Fruit fly (Drosophila melanogaster): Measurements from ENCODE around the gene CG14298.

CG14298 gene

DNA sequence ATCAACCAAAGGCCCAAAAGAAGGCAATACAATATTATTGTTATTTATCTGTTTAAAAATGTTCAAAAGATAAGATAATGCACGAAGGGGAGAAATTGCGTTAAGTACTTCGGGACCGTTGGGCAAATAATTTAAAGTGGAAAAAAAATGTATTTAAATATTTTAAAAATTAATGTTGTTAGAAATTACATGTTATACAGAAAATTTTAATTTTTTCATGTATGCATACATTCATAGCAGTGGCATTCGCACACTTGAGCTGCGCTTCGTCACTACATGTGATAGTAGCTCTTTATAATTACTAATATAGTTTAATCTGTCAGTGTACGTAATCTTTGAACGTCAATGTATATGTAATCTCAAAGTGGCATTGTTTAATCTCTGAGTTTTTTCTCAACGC is 19.9 kb downstream of the CG14298 start (continued):
- 0 out of 2 replicates have a peak, but pooled peaks have one; percentile 34 for TF ChIP-seq slbo (GFP tag; IDR thresholded peaks at IDR 0.05)
- TF ChIP-seq CG2129 (GFP tag; IDR thresholded peaks at IDR 0.05; ENCODE audit: partially characterized antibody) = no peak
- no peak for TF ChIP-seq Neu2 (GFP tag; optimal IDR thresholded peaks at IDR 0.05; ENCODE audit: borderline replicate concordance)
- no peak for TF ChIP-seq CrebB (tag; optimal IDR thresholded peaks at IDR 0.05)
- TF ChIP-seq gt (GFP tag; IDR thresholded peaks at IDR 0.05) = no peak
- no peak for TF ChIP-seq CG2199 (GFP tag; IDR thresholded peaks at IDR 0.05)
- TF ChIP-seq Abd-B (GFP tag; optimal IDR thresholded peaks at IDR 0.05) = no peak
- no peak for TF ChIP-seq inv (GFP tag; IDR thresholded peaks at IDR 0.05; ENCODE audit: partially characterized antibody)
- no peak for TF ChIP-seq Doc2 (GFP tag; IDR thresholded peaks at IDR 0.05)
- no peak for TF ChIP-seq D (optimal IDR thresholded peaks at IDR 0.05)
- TF ChIP-seq D (GFP tag; optimal IDR thresholded peaks at IDR 0.05) = no peak
- no peak for TF ChIP-seq ap (GFP tag; IDR thresholded peaks at IDR 0.05)
- TF ChIP-seq nom (GFP tag; optimal IDR thresholded peaks at IDR 0.05) = no peak
- TF ChIP-seq sob (GFP tag; IDR thresholded peaks at IDR 0.05) = peak; percentile 86
- TF ChIP-seq Tbp (GFP tag; optimal IDR thresholded peaks at IDR 0.05) = no peak
- TF ChIP-seq HLH54F (GFP tag; optimal IDR thresholded peaks at IDR 0.05) = no peak
- no peak for TF ChIP-seq CG4820 (GFP tag; optimal IDR thresholded peaks at IDR 0.05)
- no peak for TF ChIP-seq HLHmδ (GFP tag; optimal IDR thresholded peaks at IDR 0.05)
- TF ChIP-seq toy (GFP tag; IDR thresholded peaks at IDR 0.05) = peak; percentile 70
- no peak for TF ChIP-seq CG10209 (GFP tag; optimal IDR thresholded peaks at IDR 0.05)
- no peak for TF ChIP-seq Trl (optimal IDR thresholded peaks at IDR 0.05)
- TF ChIP-seq Trl (GFP tag; optimal IDR thresholded peaks at IDR 0.05) = no peak
- no peak for TF ChIP-seq CG18262 (tag; optimal IDR thresholded peaks at IDR 0.05)
- TF ChIP-seq CG32767 (GFP tag; IDR thresholded peaks at IDR 0.05) = no peak
- TF ChIP-seq Ada2b (GFP tag; IDR thresholded peaks at IDR 0.05) = no peak; the same call in 1 of the 2 replicates
- peak; percentile 23 for TF ChIP-seq Med (GFP tag)
- no peak for TF ChIP-seq CG6654 (GFP tag; optimal IDR thresholded peaks at IDR 0.05)
- no peak for TF ChIP-seq ac (GFP tag; optimal IDR thresholded peaks at IDR 0.05)
- peak; percentile 64 for TF ChIP-seq CG4730 (GFP tag; IDR thresholded peaks at IDR 0.05)
- no peak for TF ChIP-seq CG7928 (GFP tag; optimal IDR thresholded peaks at IDR 0.05)
- TF ChIP-seq CG14050 (GFP tag; IDR thresholded peaks at IDR 0.05) = peak; percentile 33; the same call in 1 of the 3 replicates
- no peak for TF ChIP-seq zf30C (GFP tag; optimal IDR thresholded peaks at IDR 0.05)
- TF ChIP-seq exex (tag; optimal IDR thresholded peaks at IDR 0.05) = peak; percentile 30
- peak; percentile 77 for TF ChIP-seq dysf (GFP tag; IDR thresholded peaks at IDR 0.05)
- TF ChIP-seq hkb (optimal IDR thresholded peaks at IDR 0.05) = no peak
- no peak; the same call in 1 of the 2 replicates for TF ChIP-seq hkb (GFP tag; IDR thresholded peaks at IDR 0.05)
- TF ChIP-seq NC2β (GFP tag; optimal IDR thresholded peaks at IDR 0.05) = no peak
- no peak for TF ChIP-seq Six4 (GFP tag; optimal IDR thresholded peaks at IDR 0.05)
- no peak for TF ChIP-seq CG33557 (GFP tag; optimal IDR thresholded peaks at IDR 0.05)
- TF ChIP-seq CG15011 (GFP tag; optimal IDR thresholded peaks at IDR 0.05) = no peak
- TF ChIP-seq CG2120 (GFP tag; optimal IDR thresholded peaks at IDR 0.05) = no peak
- no peak for TF ChIP-seq emc (GFP tag; optimal IDR thresholded peaks at IDR 0.05)
- no peak for TF ChIP-seq D19A (tag; optimal IDR thresholded peaks at IDR 0.05)
- no peak for TF ChIP-seq CG16779 (GFP tag; IDR thresholded peaks at IDR 0.05)
- no peak for TF ChIP-seq chinmo (GFP tag; IDR thresholded peaks at IDR 0.05; ENCODE audit: partially characterized antibody)
- no peak for TF ChIP-seq CG1647 (GFP tag; optimal IDR thresholded peaks at IDR 0.05)
- no peak for TF ChIP-seq Scr (GFP tag; IDR thresholded peaks at IDR 0.05; ENCODE audit: partially characterized antibody)
- no peak for TF ChIP-seq CHES-1-like (GFP tag; optimal IDR thresholded peaks at IDR 0.05)
- TF ChIP-seq crol (GFP tag; IDR thresholded peaks at IDR 0.05) = no peak
- TF ChIP-seq kah (GFP tag; optimal IDR thresholded peaks at IDR 0.05) = no peak
- no peak for TF ChIP-seq Asciz (GFP tag; optimal IDR thresholded peaks at IDR 0.05)
- peak; percentile 30; the same call in 1 of the 2 replicates for TF ChIP-seq ro (GFP tag; IDR thresholded peaks at IDR 0.05)
- TF ChIP-seq CG6765 (GFP tag; optimal IDR thresholded peaks at IDR 0.05) = no peak
